Worm (Caenorhabditis elegans) whole organism, L2 larva: Measurements from ENCODE around the gene cdh-8.

Experiments used
- C34F6.9 ChIP-seq: fragments of 150-350 bp; optimal IDR thresholded peaks from 2 replicates; lab custom pipeline; 2014; ENCODE audit warnings: missing biosample characterization, missing genetic modification characterization
- F13H6.1 ChIP-seq: sonication (generic microtip); optimal IDR thresholded peaks from 2 replicates; lab custom pipeline; 2016; ENCODE audit warnings: missing genetic modification characterization, missing compliant biosample characterization
- R02D3.7 ChIP-seq: fragments of 150-350 bp; optimal IDR thresholded peaks from 2 replicates; lab custom pipeline; 2014; ENCODE audit warnings: missing biosample characterization, missing genetic modification characterization
- Y55F3AM.14 ChIP-seq: fragments of 200-800 bp; sonication (Bioruptor generic); optimal IDR thresholded peaks from 2 replicates; lab custom pipeline; 2018; ENCODE audit warnings: mild to moderate bottlenecking, missing genetic modification characterization, missing compliant biosample characterization
- ZK546.5 ChIP-seq: sonication (generic microtip); optimal IDR thresholded peaks from 2 replicates; lab custom pipeline; 2017; ENCODE audit warnings: missing biosample characterization, missing genetic modification characterization
- alr-1 ChIP-seq: fragments of 150-350 bp; optimal IDR thresholded peaks from 2 replicates; lab custom pipeline; 2014; ENCODE audit warnings: missing biosample characterization, missing genetic modification characterization
- aly-2 ChIP-seq: fragments of 150-350 bp; optimal IDR thresholded peaks from 2 replicates; lab custom pipeline; 2014; ENCODE audit warnings: missing biosample characterization, missing genetic modification characterization
- ama-1 ChIP-seq: fragments of 150-350 bp; optimal IDR thresholded peaks from 2 replicates; lab custom pipeline; 2018; ENCODE audit warnings: inconsistent platforms
- blmp-1 ChIP-seq: sonication (generic microtip); optimal IDR thresholded peaks from 2 replicates; lab custom pipeline; 2017; ENCODE audit warnings: missing genetic modification characterization, mild to moderate bottlenecking, missing compliant biosample characterization, antibody characterized with exemption, moderate library complexity; ENCODE audit not compliant: insufficient read depth
- ceh-16 ChIP-seq: fragments of 150-350 bp; optimal IDR thresholded peaks from 2 replicates; lab custom pipeline; 2014; ENCODE audit warnings: missing biosample characterization, missing genetic modification characterization
- ceh-82 ChIP-seq: fragments of 150-350 bp; optimal IDR thresholded peaks from 2 replicates; lab custom pipeline; 2014; ENCODE audit warnings: missing biosample characterization, missing genetic modification characterization
- crh-2 ChIP-seq: sonication (generic microtip); optimal IDR thresholded peaks from 2 replicates; lab custom pipeline; 2017; ENCODE audit warnings: missing biosample characterization, missing genetic modification characterization
- dmd-4 ChIP-seq: sonication (generic microtip); optimal IDR thresholded peaks from 2 replicates; lab custom pipeline; 2017; ENCODE audit warnings: missing biosample characterization, missing genetic modification characterization
- egl-27 ChIP-seq: sonication (generic microtip); optimal IDR thresholded peaks from 3 replicates; lab custom pipeline; 2017; ENCODE audit warnings: missing biosample characterization, missing genetic modification reagents, missing genetic modification characterization
- elt-1 ChIP-seq: fragments of 150-350 bp; optimal IDR thresholded peaks from 2 replicates; lab custom pipeline; 2014; ENCODE audit warnings: missing biosample characterization, missing genetic modification characterization
- elt-3 ChIP-seq: sonication (generic microtip); optimal IDR thresholded peaks from 2 replicates; lab custom pipeline; 2017; ENCODE audit warnings: missing biosample characterization, missing genetic modification characterization
- fos-1 ChIP-seq: fragments of 150-350 bp; optimal IDR thresholded peaks from 2 replicates; lab custom pipeline; 2014; ENCODE audit warnings: missing biosample characterization, missing genetic modification characterization
- gmeb-1 ChIP-seq: fragments of 150-350 bp; optimal IDR thresholded peaks from 2 replicates; lab custom pipeline; 2014; ENCODE audit warnings: missing biosample characterization, missing genetic modification characterization
- lin-11 ChIP-seq: fragments of 150-350 bp; sonication (generic microtip); optimal IDR thresholded peaks from 2 replicates; lab custom pipeline; 2014; ENCODE audit warnings: missing biosample characterization, missing genetic modification characterization, inconsistent platforms, mixed read lengths
- lin-13 ChIP-seq: fragments of 150-350 bp; optimal IDR thresholded peaks from 2 replicates; lab custom pipeline; 2014; ENCODE audit warnings: missing biosample characterization, missing genetic modification reagents, missing genetic modification characterization
- lin-39 ChIP-seq: fragments of 150-350 bp; optimal IDR thresholded peaks from 2 replicates; lab custom pipeline; 2014; ENCODE audit warnings: missing biosample characterization, missing genetic modification reagents, missing genetic modification characterization
- lsy-2 ChIP-seq, 2 experiments: fragments of 150-350 bp in 1 of 2; sonication (generic microtip) in 1 of 2; optimal IDR thresholded peaks; 2 replicates each; lab custom pipeline; 2014 to 2017; ENCODE audit warnings: missing biosample characterization in 2 of 2, missing genetic modification characterization in 2 of 2
- mab-5 ChIP-seq: fragments of 150-350 bp; optimal IDR thresholded peaks from 2 replicates; lab custom pipeline; 2014; ENCODE audit warnings: missing biosample characterization, missing genetic modification characterization
- mbf-1 ChIP-seq: sonication (generic microtip); optimal IDR thresholded peaks from 2 replicates; lab custom pipeline; 2017; ENCODE audit warnings: missing biosample characterization, missing genetic modification characterization
- mdl-1 ChIP-seq, 2 experiments: fragments of 150-350 bp in 1 of 2; sonication (generic microtip) in 1 of 2; optimal IDR thresholded peaks; 2 replicates each; lab custom pipeline; 2017; ENCODE audit warnings: missing biosample characterization in 2 of 2, missing genetic modification characterization in 2 of 2
- nhr-10 ChIP-seq: sonication (generic microtip); optimal IDR thresholded peaks from 2 replicates; lab custom pipeline; 2017; ENCODE audit warnings: missing biosample characterization, missing genetic modification characterization
- nhr-11 ChIP-seq: fragments of 150-350 bp; optimal IDR thresholded peaks from 2 replicates; lab custom pipeline; 2014; ENCODE audit warnings: missing biosample characterization, missing genetic modification characterization
- nhr-12 ChIP-seq: fragments of 150-350 bp; optimal IDR thresholded peaks from 2 replicates; lab custom pipeline; 2014; ENCODE audit warnings: missing biosample characterization, missing genetic modification characterization
- nhr-129 ChIP-seq: fragments of 150-350 bp; optimal IDR thresholded peaks from 2 replicates; lab custom pipeline; 2014; ENCODE audit warnings: missing biosample characterization, missing genetic modification characterization
- nhr-21 ChIP-seq: fragments of 150-350 bp; optimal IDR thresholded peaks from 2 replicates; lab custom pipeline; 2014; ENCODE audit warnings: missing biosample characterization, missing genetic modification characterization
- nhr-23 ChIP-seq: fragments of 150-350 bp; optimal IDR thresholded peaks from 2 replicates; lab custom pipeline; 2014; ENCODE audit warnings: missing biosample characterization, missing genetic modification reagents, missing genetic modification characterization
- nhr-237 ChIP-seq: fragments of 150-350 bp; optimal IDR thresholded peaks from 2 replicates; lab custom pipeline; 2014; ENCODE audit warnings: missing biosample characterization, missing genetic modification characterization
- nhr-25 ChIP-seq: fragments of 150-350 bp; sonication (generic microtip); optimal IDR thresholded peaks from 3 replicates; lab custom pipeline; 2014; ENCODE audit warnings: missing biosample characterization, missing genetic modification characterization
- nhr-6 ChIP-seq: fragments of 150-350 bp; optimal IDR thresholded peaks from 2 replicates; lab custom pipeline; 2014; ENCODE audit warnings: missing biosample characterization, missing genetic modification characterization
- nhr-77 ChIP-seq: fragments of 150-350 bp; optimal IDR thresholded peaks from 2 replicates; lab custom pipeline; 2014; ENCODE audit warnings: missing biosample characterization, missing genetic modification characterization
- peb-1 ChIP-seq: fragments of 150-350 bp; optimal IDR thresholded peaks from 2 replicates; lab custom pipeline; 2014; ENCODE audit warnings: missing biosample characterization, missing genetic modification characterization
- sem-4 ChIP-seq: fragments of 150-350 bp; optimal IDR thresholded peaks from 2 replicates; lab custom pipeline; 2014; ENCODE audit warnings: missing biosample characterization, missing genetic modification reagents, missing genetic modification characterization
- skn-1 ChIP-seq: sonication (generic microtip); optimal IDR thresholded peaks from 2 replicates; lab custom pipeline; 2017; ENCODE audit warnings: missing biosample characterization, missing genetic modification characterization
- sma-3 ChIP-seq: sonication (generic microtip); optimal IDR thresholded peaks from 2 replicates; lab custom pipeline; 2016; ENCODE audit warnings: missing genetic modification reagents, missing genetic modification characterization, missing compliant biosample characterization
- sma-9 ChIP-seq, 2 experiments: fragments of 150-350 bp in 1 of 2; sonication (generic microtip) in 1 of 2; optimal IDR thresholded peaks; 2 replicates each; lab custom pipeline; 2014 to 2016; ENCODE audit warnings: missing genetic modification characterization in 2 of 2, mild to moderate bottlenecking in 1 of 2, missing biosample characterization in 1 of 2, missing compliant biosample characterization in 1 of 2, missing genetic modification reagents in 1 of 2, moderate library complexity in 1 of 2
- snpc-4 ChIP-seq: fragments of 150-350 bp; optimal IDR thresholded peaks from 2 replicates; lab custom pipeline; 2014; ENCODE audit warnings: missing biosample characterization, missing genetic modification characterization
- unc-39 ChIP-seq: fragments of 150-350 bp; optimal IDR thresholded peaks from 2 replicates; lab custom pipeline; 2014; ENCODE audit warnings: missing biosample characterization, missing genetic modification characterization
- unc-55 ChIP-seq: fragments of 150-350 bp; sonication (generic microtip); optimal IDR thresholded peaks from 3 replicates; lab custom pipeline; 2014; ENCODE audit warnings: missing biosample characterization, missing genetic modification reagents, missing genetic modification characterization
- unc-62 ChIP-seq: fragments of 150-350 bp; optimal IDR thresholded peaks from 2 replicates; lab custom pipeline; 2014; ENCODE audit warnings: missing biosample characterization, missing genetic modification reagents, missing genetic modification characterization
- zag-1 ChIP-seq: fragments of 150-350 bp; optimal IDR thresholded peaks from 2 replicates; lab custom pipeline; 2014; ENCODE audit warnings: missing biosample characterization, missing genetic modification characterization
- ztf-1 ChIP-seq: fragments of 200-800 bp; sonication (Bioruptor generic); conservative IDR thresholded peaks from 2 replicates; pipeline ENCODE4 v1.3.6; 2022; ENCODE audit warnings: missing genetic modification characterization, missing compliant biosample characterization
- ztf-11 ChIP-seq: sonication (generic microtip); optimal IDR thresholded peaks from 2 replicates; lab custom pipeline; 2017; ENCODE audit warnings: missing biosample characterization, missing genetic modification characterization
- ztf-4 ChIP-seq: fragments of 150-350 bp; optimal IDR thresholded peaks from 2 replicates; lab custom pipeline; 2014; ENCODE audit warnings: missing biosample characterization, missing genetic modification characterization

cdh-8 gene

DNA sequence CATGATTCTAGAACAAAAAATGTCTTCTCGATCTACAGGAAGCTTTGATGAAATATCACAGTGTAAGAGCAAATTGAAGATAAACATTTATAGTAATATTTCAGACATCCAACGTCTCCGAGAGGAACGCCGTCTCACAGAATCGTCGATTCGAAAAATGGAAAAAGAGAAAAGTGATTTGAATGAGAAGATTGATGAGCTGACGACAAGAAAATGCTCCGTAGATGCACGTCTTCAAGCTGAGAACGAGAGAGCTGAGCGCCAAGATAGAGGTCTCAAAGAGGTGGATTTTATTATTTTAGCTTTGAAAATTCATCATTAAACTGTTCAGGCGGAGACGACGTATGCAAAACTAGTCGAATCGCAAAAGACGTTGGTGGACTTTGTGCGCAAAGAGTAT is 48.5 kb downstream of the cdh-8 start, which contains the start of gene ssna-1:
Gene ssna-1, plus strand, starts transcription at position 12 of the 400 bp plus-strand sequence.
- no peak for TF ChIP-seq gmeb-1 (tag; lab: Kevin White, UChicago)
- TF ChIP-seq peb-1 (tag; lab: Kevin White, UChicago), result no peak

DNA sequence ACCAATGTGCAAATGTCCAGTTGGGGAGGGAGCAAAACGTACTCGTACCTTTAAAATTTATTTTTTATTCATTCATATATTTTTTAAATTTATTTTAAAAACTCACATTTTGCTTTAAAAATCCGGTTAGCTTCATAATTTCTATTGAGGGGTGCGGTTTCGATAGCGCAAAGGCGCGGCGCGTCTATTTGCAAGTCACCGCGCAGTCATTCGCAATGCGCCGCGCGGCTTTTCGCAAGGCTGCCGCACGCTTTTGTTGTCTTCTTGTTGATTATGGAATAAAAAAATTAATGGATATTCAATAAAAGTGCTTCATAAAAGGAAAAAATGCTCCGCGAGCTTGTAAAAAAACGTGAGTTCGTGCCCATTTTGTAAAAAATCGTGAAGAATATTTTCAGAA is 50.7 kb downstream of the cdh-8 start, which contains the start of the genes ears-2 and uncp-18:
Gene ears-2, minus strand, starts transcription at position 190 of the 400 bp plus-strand sequence.
Gene uncp-18, plus strand, starts transcription at position 282 of the 400 bp plus-strand sequence.
- TF ChIP-seq ztf-11, result peak; percentile 23
- TF ChIP-seq mdl-1 (tag; optimal IDR thresholded peaks at IDR 0.05; lab: Kevin White, UChicago), result peak; percentile 12 to 56
- TF ChIP-seq zag-1 (tag; lab: Kevin White, UChicago), result peak; percentile 40
- no peak for TF ChIP-seq alr-1 (tag; lab: Kevin White, UChicago)
- peak; percentile 25 for TF ChIP-seq ceh-16 (tag; lab: Kevin White, UChicago)
- peak; percentile 86 for TF ChIP-seq nhr-6 (tag; lab: Kevin White, UChicago)
- no peak for TF ChIP-seq ama-1
- peak; percentile 49 for TF ChIP-seq ZK546.5 (tag; lab: Kevin White, UChicago)
- TF ChIP-seq F13H6.1 (tag; lab: Kevin White, UChicago), result peak; percentile 95
- TF ChIP-seq crh-2 (tag; lab: Kevin White, UChicago), result peak; percentile 85
- no peak for TF ChIP-seq unc-62 (GFP tag; lab: Kevin White, UChicago)
- TF ChIP-seq sem-4 (tag; lab: Kevin White, UChicago), result peak; percentile 88
- peak; percentile 94 for TF ChIP-seq unc-55 (GFP tag; lab: Kevin White, UChicago)
- peak; percentile 80 for TF ChIP-seq nhr-21 (tag; lab: Kevin White, UChicago)
- no peak for TF ChIP-seq aly-2 (tag; lab: Kevin White, UChicago)
- TF ChIP-seq lin-39 (tag; lab: Kevin White, UChicago), result no peak
- TF ChIP-seq mab-5 (tag; lab: Kevin White, UChicago), result peak; percentile 91
- TF ChIP-seq nhr-11 (tag; lab: Kevin White, UChicago), result peak; percentile 36
- TF ChIP-seq Y55F3AM.14 (GFP tag; lab: Kevin White, UChicago), result peak; percentile 74
- TF ChIP-seq lsy-2 (tag; optimal IDR thresholded peaks at IDR 0.05; lab: Kevin White, UChicago), result peak; percentile 80 to 95
- TF ChIP-seq sma-3, result peak; percentile 97
- TF ChIP-seq elt-1 (tag; lab: Kevin White, UChicago), result no peak
- TF ChIP-seq nhr-12 (tag; lab: Kevin White, UChicago), result no peak
- TF ChIP-seq nhr-25, result peak; percentile 88
- peak; percentile 75 for TF ChIP-seq C34F6.9
- TF ChIP-seq fos-1, result peak; percentile 53
- TF ChIP-seq peb-1 (tag; lab: Kevin White, UChicago), result no peak
- TF ChIP-seq gmeb-1 (tag; lab: Kevin White, UChicago), result peak; percentile 85
- no peak for TF ChIP-seq nhr-237 (tag; lab: Kevin White, UChicago)
- no peak for TF ChIP-seq mbf-1 (tag; lab: Kevin White, UChicago)
- no peak for TF ChIP-seq unc-39 (tag; lab: Kevin White, UChicago)
- no peak for TF ChIP-seq elt-3
- no peak for TF ChIP-seq dmd-4 (tag; lab: Kevin White, UChicago)
- peak; percentile 94 for TF ChIP-seq lin-13 (GFP tag; lab: Kevin White, UChicago)
- TF ChIP-seq lin-11, result peak; percentile 97
- TF ChIP-seq nhr-129 (tag; lab: Kevin White, UChicago), result peak; percentile 81
- TF ChIP-seq nhr-10, result peak; percentile 53
- no peak for TF ChIP-seq ztf-1 (GFP tag; lab: Robert Waterston, UW)
- TF ChIP-seq snpc-4, result peak; percentile 62
- no peak for TF ChIP-seq nhr-23 (tag; lab: Kevin White, UChicago)
- TF ChIP-seq skn-1 (tag; lab: Kevin White, UChicago), result peak; percentile 77
- peak; percentile 62 for TF ChIP-seq egl-27 (tag; lab: Kevin White, UChicago)
- TF ChIP-seq nhr-77 (tag; lab: Kevin White, UChicago), result peak; percentile 39
- TF ChIP-seq sma-9 (GFP tag; optimal IDR thresholded peaks at IDR 0.05; lab: Kevin White, UChicago), result peak; percentile 93
- TF ChIP-seq sma-9 (tag; optimal IDR thresholded peaks at IDR 0.05; lab: Kevin White, UChicago), result no peak
- TF ChIP-seq ztf-4 (tag; lab: Kevin White, UChicago), result peak; percentile 85
- peak; percentile 36 for TF ChIP-seq R02D3.7 (tag; lab: Kevin White, UChicago)
- TF ChIP-seq blmp-1 (tag; lab: Kevin White, UChicago), result peak; percentile 39
- peak; percentile 76 for TF ChIP-seq ceh-82 (tag; lab: Kevin White, UChicago)
